Fruit fly (Drosophila melanogaster) S2 (cell line): Measurements from ENCODE around the gene gammaSnap2.

Source experiments
- CG8478 ChIP-seq: fragments of >200 bp; optimal IDR thresholded peaks from 2 replicates; lab custom pipeline; 2018
- CTCF ChIP-seq, 2 experiments: fragments of >200 bp; optimal IDR thresholded peaks; 2 replicates each; lab custom pipeline; 2018

dm6 chr3R:10075323-10075788, 45.8 kb downstream of the gammaSnap2 start, which contains the start of gene Alp13:
- TF ChIP-seq CTCF (optimal IDR thresholded peaks at IDR 0.05; lab: Kevin White, UChicago) (no peak), CG8478 (lab: Kevin White, UChicago) (no peak)
